Worm (Caenorhabditis elegans) whole organism, young adult: ENCODE measurements around the gene hcf-1.

Experiments used
- F10E7.11 ChIP-seq: sonication (generic microtip); optimal IDR thresholded peaks from 2 replicates; lab custom pipeline; 2017; ENCODE audit warnings: mild to moderate bottlenecking, missing genetic modification characterization, moderate library complexity, missing compliant biosample characterization
- F33H1.4 ChIP-seq: fragments of 200-800 bp; sonication (Bioruptor generic); IDR thresholded peaks from 2 replicates; pipeline ENCODE4 v1.3.6; 2022; ENCODE audit warnings: missing genetic modification reagents, missing genetic modification characterization, missing compliant biosample characterization
- F52B5.7 ChIP-seq: sonication (generic microtip); optimal IDR thresholded peaks from 2 replicates; lab custom pipeline; 2016; ENCODE audit warnings: mild to moderate bottlenecking, missing genetic modification characterization, missing compliant biosample characterization
- F57C9.4 ChIP-seq: sonication (generic microtip); optimal IDR thresholded peaks from 2 replicates; lab custom pipeline; 2017; ENCODE audit warnings: mild to moderate bottlenecking, missing genetic modification characterization, missing compliant biosample characterization
- K12H6.12 ChIP-seq: fragments of 200-800 bp; sonication (Bioruptor generic); optimal IDR thresholded peaks from 2 replicates; lab custom pipeline; 2018; ENCODE audit warnings: mild to moderate bottlenecking, missing genetic modification characterization, missing compliant biosample characterization
- T07F8.4 ChIP-seq: sonication (generic microtip); optimal IDR thresholded peaks from 2 replicates; lab custom pipeline; 2016; ENCODE audit warnings: mild to moderate bottlenecking, missing genetic modification characterization, moderate library complexity, missing compliant biosample characterization
- T26A5.8 ChIP-seq: sonication (generic microtip); optimal IDR thresholded peaks from 2 replicates; lab custom pipeline; 2016; ENCODE audit warnings: missing genetic modification characterization, missing compliant biosample characterization
- Y53G8AR.9 ChIP-seq: fragments of 200-800 bp; sonication (Bioruptor generic); conservative IDR thresholded peaks from 2 replicates; pipeline ENCODE4 v1.3.6; 2022; ENCODE audit warnings: missing genetic modification reagents, missing genetic modification characterization, missing compliant biosample characterization
- Y56A3A.18 ChIP-seq: fragments of 200-800 bp; sonication (Bioruptor generic); IDR thresholded peaks from 2 replicates; pipeline ENCODE4 v1.3.6; 2022; ENCODE audit warnings: missing genetic modification reagents, missing genetic modification characterization, missing compliant biosample characterization
- Y67H2A.10 ChIP-seq: fragments of 200-800 bp; sonication (Bioruptor generic); conservative IDR thresholded peaks from 2 replicates; pipeline ENCODE4 v1.3.6; 2022; ENCODE audit warnings: missing genetic modification reagents, missing genetic modification characterization, missing compliant biosample characterization
- Y79H2A.3 ChIP-seq: fragments of 200-800 bp; sonication (Bioruptor generic); conservative IDR thresholded peaks from 2 replicates; pipeline ENCODE4 v1.3.6; 2022; ENCODE audit warnings: missing genetic modification reagents, missing genetic modification characterization, missing compliant biosample characterization
- Y95B8A.8 ChIP-seq: fragments of 200-800 bp; sonication (Bioruptor generic); IDR thresholded peaks from 2 replicates; pipeline ENCODE4 v1.3.6; 2022; ENCODE audit warnings: missing genetic modification reagents, missing genetic modification characterization, missing compliant biosample characterization
- ZK185.1 ChIP-seq: sonication (generic microtip); optimal IDR thresholded peaks from 2 replicates; lab custom pipeline; 2016; ENCODE audit warnings: mild to moderate bottlenecking, missing genetic modification characterization, missing compliant biosample characterization; ENCODE audit not compliant: poor library complexity, severe bottlenecking
- ama-1 ChIP-seq, 3 experiments: fragments of 150-350 bp in 1 of 3; sonication (generic microtip) in 2 of 3; optimal IDR thresholded peaks; 2 replicates each; lab custom pipeline; 2014 to 2018; ENCODE audit warnings: missing biosample characterization in 2 of 3, missing genetic modification characterization in 2 of 3, missing genetic modification reagents in 2 of 3
- athp-1 ChIP-seq: sonication (generic microtip); optimal IDR thresholded peaks from 2 replicates; lab custom pipeline; 2017; ENCODE audit warnings: mild to moderate bottlenecking, missing genetic modification characterization, missing compliant biosample characterization
- attf-5 ChIP-seq: fragments of 200-800 bp; sonication (Bioruptor generic); optimal IDR thresholded peaks from 2 replicates; lab custom pipeline; 2018; ENCODE audit warnings: mild to moderate bottlenecking, missing genetic modification characterization, missing compliant biosample characterization
- bed-2 ChIP-seq: fragments of 200-800 bp; sonication (Bioruptor generic); IDR thresholded peaks from 2 replicates; pipeline ENCODE4 v1.3.6; 2022; ENCODE audit warnings: missing genetic modification reagents, missing genetic modification characterization, missing compliant biosample characterization
- ceh-100 ChIP-seq: fragments of 200-800 bp; sonication (Bioruptor generic); IDR thresholded peaks from 2 replicates; pipeline ENCODE4 v1.3.6; 2022; ENCODE audit warnings: missing genetic modification reagents, missing genetic modification characterization, missing compliant biosample characterization
- ceh-58 ChIP-seq: fragments of 200-800 bp; sonication (Bioruptor generic); IDR thresholded peaks from 2 replicates; pipeline ENCODE4 v1.3.6; 2022; ENCODE audit warnings: missing genetic modification characterization, missing compliant biosample characterization
- ceh-79 ChIP-seq: sonication (generic microtip); optimal IDR thresholded peaks from 2 replicates; lab custom pipeline; 2017; ENCODE audit warnings: mild to moderate bottlenecking, missing genetic modification characterization, missing compliant biosample characterization
- ceh-91 ChIP-seq: fragments of 200-800 bp; sonication (Bioruptor generic); IDR thresholded peaks from 2 replicates; pipeline ENCODE4 v1.3.6; 2022; ENCODE audit warnings: missing genetic modification reagents, missing genetic modification characterization, missing compliant biosample characterization
- dpl-1 ChIP-seq: fragments of 150-350 bp; optimal IDR thresholded peaks from 2 replicates; lab custom pipeline; 2014; ENCODE audit warnings: missing biosample characterization, missing genetic modification reagents, missing genetic modification characterization
- egl-44 ChIP-seq: fragments of 200-800 bp; sonication (Bioruptor generic); IDR thresholded peaks from 2 replicates; pipeline ENCODE4 v1.3.6; 2022; ENCODE audit warnings: missing genetic modification reagents, missing genetic modification characterization, missing compliant biosample characterization
- egrh-3 ChIP-seq: fragments of 200-800 bp; sonication (Bioruptor generic); IDR thresholded peaks from 2 replicates; pipeline ENCODE4 v1.3.6; 2022; ENCODE audit warnings: missing genetic modification reagents, missing genetic modification characterization, missing compliant biosample characterization
- ekl-4 ChIP-seq: fragments of 200-800 bp; sonication (Bioruptor generic); IDR thresholded peaks from 2 replicates; pipeline ENCODE4 v1.3.6; 2022; ENCODE audit warnings: missing genetic modification reagents, missing genetic modification characterization, missing compliant biosample characterization
- hlh-12 ChIP-seq: sonication (generic microtip); optimal IDR thresholded peaks from 2 replicates; lab custom pipeline; 2016; ENCODE audit warnings: missing genetic modification characterization, missing compliant biosample characterization
- hmg-20 ChIP-seq: fragments of 200-800 bp; sonication (Bioruptor generic); IDR thresholded peaks from 2 replicates; pipeline ENCODE4 v1.3.6; 2022; ENCODE audit warnings: missing genetic modification reagents, missing genetic modification characterization, missing compliant biosample characterization
- hrde-1 ChIP-seq: sonication (generic microtip); optimal IDR thresholded peaks from 2 replicates; lab custom pipeline; 2016; ENCODE audit warnings: missing genetic modification characterization, mild to moderate bottlenecking, missing compliant biosample characterization, moderate library complexity, missing genotype, missing genetic modification reagents, borderline replicate concordance
- let-607 ChIP-seq, 2 experiments: fragments of 200-800 bp in 1 of 2; sonication (Bioruptor generic) in 1 of 2; sonication (generic microtip) in 1 of 2; optimal IDR thresholded peaks; 2 replicates each; lab custom pipeline; 2016 to 2018; ENCODE audit warnings: mild to moderate bottlenecking in 2 of 2, missing compliant biosample characterization in 2 of 2, missing genetic modification characterization in 2 of 2, moderate library complexity in 2 of 2, missing genotype in 1 of 2
- lin-26 ChIP-seq: fragments of 200-800 bp; sonication (Bioruptor generic); IDR thresholded peaks from 2 replicates; pipeline ENCODE4 v1.3.6; 2022; ENCODE audit warnings: missing genetic modification reagents, missing genetic modification characterization, missing compliant biosample characterization
- lin-35 ChIP-seq, 3 experiments: fragments of 150-350 bp in 2 of 3; sonication (generic microtip) in 1 of 3; optimal IDR thresholded peaks; 2 replicates each; lab custom pipeline; 2014 to 2018; ENCODE audit warnings: missing biosample characterization in 3 of 3, missing genetic modification characterization in 3 of 3, missing genetic modification reagents in 3 of 3
- lir-1 ChIP-seq: fragments of 200-800 bp; sonication (Bioruptor generic); conservative IDR thresholded peaks from 2 replicates; pipeline ENCODE4 v1.3.6; 2022; ENCODE audit warnings: missing genetic modification reagents, missing genetic modification characterization, missing compliant biosample characterization
- lsl-1 ChIP-seq: fragments of 200-800 bp; sonication (Bioruptor generic); optimal IDR thresholded peaks from 2 replicates; lab custom pipeline; 2018; ENCODE audit warnings: mild to moderate bottlenecking, missing genetic modification characterization, moderate library complexity, missing compliant biosample characterization
- lsy-27 ChIP-seq: sonication (generic microtip); optimal IDR thresholded peaks from 2 replicates; lab custom pipeline; 2017; ENCODE audit warnings: missing genetic modification characterization, mild to moderate bottlenecking, missing compliant biosample characterization, antibody characterized with exemption, missing genotype, borderline replicate concordance; ENCODE audit not compliant: insufficient read depth
- madf-10 ChIP-seq: sonication (generic microtip); optimal IDR thresholded peaks from 2 replicates; lab custom pipeline; 2016; ENCODE audit warnings: mild to moderate bottlenecking, missing genetic modification characterization, missing compliant biosample characterization
- madf-8 ChIP-seq: fragments of 200-800 bp; sonication (Bioruptor generic); conservative IDR thresholded peaks from 2 replicates; pipeline ENCODE4 v1.3.6; 2022; ENCODE audit warnings: missing genetic modification reagents, missing genetic modification characterization, missing compliant biosample characterization
- mes-4 ChIP-seq: sonication (generic microtip); optimal IDR thresholded peaks from 2 replicates; lab custom pipeline; 2016; ENCODE audit warnings: missing genotype, missing genetic modification characterization, missing compliant biosample characterization
- nfyb-1 ChIP-seq: fragments of 200-800 bp; sonication (Bioruptor generic); IDR thresholded peaks from 2 replicates; pipeline ENCODE4 v1.3.6; 2022; ENCODE audit warnings: missing genetic modification reagents, missing genetic modification characterization, missing compliant biosample characterization
- nhr-80 ChIP-seq: sonication (generic microtip); optimal IDR thresholded peaks from 2 replicates; lab custom pipeline; 2016; ENCODE audit warnings: missing genetic modification characterization, missing compliant biosample characterization
- pbrm-1 ChIP-seq: fragments of 200-800 bp; sonication (Bioruptor generic); IDR thresholded peaks from 2 replicates; pipeline ENCODE4 v1.3.6; 2022; ENCODE audit warnings: missing genetic modification reagents, missing genetic modification characterization, missing compliant biosample characterization
- rcor-1 ChIP-seq: fragments of 200-800 bp; sonication (Bioruptor generic); IDR thresholded peaks from 2 replicates; pipeline ENCODE4 v1.3.6; 2022; ENCODE audit warnings: missing genetic modification reagents, missing genetic modification characterization, missing compliant biosample characterization
- snpc-1.3 ChIP-seq: sonication (generic microtip); optimal IDR thresholded peaks from 2 replicates; lab custom pipeline; 2017; ENCODE audit warnings: missing genetic modification characterization, mild to moderate bottlenecking, missing compliant biosample characterization, antibody characterized with exemption, moderate library complexity, missing genotype, missing genetic modification reagents; ENCODE audit not compliant: insufficient read depth
- snpc-3.4 ChIP-seq: sonication (generic microtip); optimal IDR thresholded peaks from 2 replicates; lab custom pipeline; 2017; ENCODE audit warnings: missing genetic modification characterization, mild to moderate bottlenecking, missing compliant biosample characterization, antibody characterized with exemption, moderate library complexity, missing genotype, missing genetic modification reagents
- sptf-2 ChIP-seq: fragments of 200-800 bp; sonication (Bioruptor generic); optimal IDR thresholded peaks from 2 replicates; lab custom pipeline; 2018; ENCODE audit warnings: mild to moderate bottlenecking, missing genetic modification characterization, missing compliant biosample characterization
- unc-130 ChIP-seq: sonication (generic microtip); optimal IDR thresholded peaks from 2 replicates; lab custom pipeline; 2016; ENCODE audit warnings: missing genetic modification reagents, missing genetic modification characterization, missing compliant biosample characterization
- ztf-25 ChIP-seq: fragments of 200-800 bp; sonication (Bioruptor generic); IDR thresholded peaks from 2 replicates; pipeline ENCODE4 v1.3.6; 2022; ENCODE audit warnings: missing genetic modification reagents, missing genetic modification characterization, missing compliant biosample characterization

hcf-1 gene

DNA sequence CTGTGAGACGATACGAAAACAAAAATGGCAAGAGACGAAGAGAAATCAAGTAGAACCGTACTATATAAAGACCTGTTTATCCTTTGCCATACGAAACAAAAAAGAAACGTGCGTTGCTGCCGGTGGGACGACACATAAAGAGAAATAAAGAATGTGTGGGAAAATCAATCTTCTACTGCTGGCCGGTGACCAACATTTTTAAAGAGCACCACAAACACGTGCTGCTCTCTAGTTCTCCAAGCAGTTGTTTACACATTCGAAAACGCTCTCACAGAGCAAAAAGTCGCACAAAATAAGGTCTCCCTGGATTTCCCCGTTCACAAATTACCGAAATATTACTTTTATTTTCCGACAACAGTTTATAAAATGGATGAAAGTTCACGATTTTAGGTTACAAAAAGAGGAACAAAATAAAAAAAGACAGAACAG lies 15.5 kb upstream of the hcf-1 start, which contains the start of gene imp-3:
Gene imp-3, minus strand, starts transcription at position 93 of the 429 bp plus-strand sequence.
- TF ChIP-seq F33H1.4 (GFP tag; lab: Robert Waterston, UW) (0 out of 2 replicates have a peak, but pooled peaks have one; percentile 38), Y53G8AR.9 (GFP tag; lab: Robert Waterston, UW) (peak; percentile 95), bed-2 (GFP tag; lab: Robert Waterston, UW) (no peak), hlh-12 (tag; lab: Kevin White, UChicago) (no peak), snpc-3.4 (tag; lab: Kevin White, UChicago) (peak; percentile 22), Y79H2A.3 (GFP tag; lab: Robert Waterston, UW) (peak; percentile 81), hmg-20 (0 out of 2 replicates have a peak, but pooled peaks have one; percentile 46), egl-44 (GFP tag; lab: Robert Waterston, UW) (0 out of 2 replicates have a peak, but pooled peaks have one; percentile 48), hrde-1 (peak; percentile 70), ceh-100 (GFP tag; lab: Robert Waterston, UW) (peak; percentile 60), sptf-2 (GFP tag; lab: Kevin White, UChicago) (no peak), Y95B8A.8 (GFP tag; lab: Robert Waterston, UW) (peak; percentile 66; the same call in 1 of the 2 replicates), nhr-80 (peak; percentile 22), ama-1 (optimal IDR thresholded peaks at IDR 0.05; lab: Kevin White, UChicago) (peak; percentile 95), ama-1 (GFP tag; optimal IDR thresholded peaks at IDR 0.05; lab: Kevin White, UChicago) (peak; percentile 51 to 81), F57C9.4 (tag; lab: Kevin White, UChicago) (peak; percentile 53), let-607 (tag; optimal IDR thresholded peaks at IDR 0.05; lab: Kevin White, UChicago) (peak; percentile 19 to 24), T26A5.8 (tag; lab: Kevin White, UChicago) (no peak), Y56A3A.18 (peak; percentile 56; the same call in 1 of the 2 replicates), K12H6.12 (tag; lab: Kevin White, UChicago) (peak; percentile 51), lsy-27 (tag; lab: Kevin White, UChicago) (no peak), attf-5 (GFP tag; lab: Kevin White, UChicago) (peak; percentile 74), lir-1 (GFP tag; lab: Robert Waterston, UW) (0 out of 2 replicates have a peak, but pooled peaks have one; percentile 22), lin-35 (GFP tag; optimal IDR thresholded peaks at IDR 0.05; lab: Kevin White, UChicago) (peak in 1 of 3 experiments; percentile 65), nfyb-1 (GFP tag; lab: Robert Waterston, UW) (peak; percentile 69), mes-4 (tag; lab: Kevin White, UChicago) (no peak), athp-1 (peak; percentile 88), madf-8 (0 out of 2 replicates have a peak, but pooled peaks have one; percentile 10), lin-26 (peak; percentile 77), dpl-1 (GFP tag; lab: Kevin White, UChicago) (no peak), F52B5.7 (tag; lab: Kevin White, UChicago) (peak; percentile 84), madf-10 (tag; lab: Kevin White, UChicago) (peak; percentile 45), pbrm-1 (GFP tag; lab: Robert Waterston, UW) (peak; percentile 62), rcor-1 (GFP tag; lab: Robert Waterston, UW) (peak; percentile 46; the same call in 1 of the 2 replicates), ceh-91 (GFP tag; lab: Robert Waterston, UW) (peak; percentile 15; the same call in 1 of the 2 replicates), T07F8.4 (tag; lab: Kevin White, UChicago) (no peak), Y67H2A.10 (GFP tag; lab: Robert Waterston, UW) (peak; percentile 33), snpc-1.3 (tag; lab: Kevin White, UChicago) (peak; percentile 11), ZK185.1 (tag; lab: Kevin White, UChicago) (peak; percentile 12), lsl-1 (peak; percentile 9), ztf-25 (GFP tag; lab: Robert Waterston, UW) (0 out of 2 replicates have a peak, but pooled peaks have one; percentile 66), egrh-3 (GFP tag; lab: Robert Waterston, UW) (no peak), F10E7.11 (tag; lab: Kevin White, UChicago) (peak; percentile 69), unc-130 (GFP tag; lab: Kevin White, UChicago) (peak; percentile 11), ekl-4 (GFP tag; lab: Robert Waterston, UW) (peak; percentile 83), ceh-58 (GFP tag; lab: Robert Waterston, UW) (0 out of 2 replicates have a peak, but pooled peaks have one; percentile 10), ceh-79 (tag; lab: Kevin White, UChicago) (peak; percentile 49)
